Worm (Caenorhabditis elegans) whole organism, early embryonic: ENCODE data around the gene odr-10.

Experiments
- B0310.2 ChIP-seq: sonication (generic microtip); optimal IDR thresholded peaks from 2 replicates; lab custom pipeline; 2016; ENCODE audit warnings: mild to moderate bottlenecking, missing genetic modification characterization, missing compliant biosample characterization
- F13C5.2 ChIP-seq: sonication (generic microtip); optimal IDR thresholded peaks from 2 replicates; lab custom pipeline; 2017; ENCODE audit warnings: mild to moderate bottlenecking, missing genetic modification characterization, inconsistent platforms, missing compliant biosample characterization
- aly-1 ChIP-seq: sonication (generic microtip); optimal IDR thresholded peaks from 2 replicates; lab custom pipeline; 2016; ENCODE audit warnings: missing genetic modification characterization, missing compliant biosample characterization
- ama-1 ChIP-seq: fragments of 150-350 bp; optimal IDR thresholded peaks from 2 replicates; lab custom pipeline; 2014
- ceh-13 ChIP-seq: fragments of 200-800 bp; sonication (Bioruptor generic); optimal IDR thresholded peaks from 2 replicates; lab custom pipeline; 2018; ENCODE audit warnings: mild to moderate bottlenecking, missing genetic modification characterization, missing compliant biosample characterization
- ceh-36 ChIP-seq: sonication (generic microtip); optimal IDR thresholded peaks from 2 replicates; lab custom pipeline; 2016; ENCODE audit warnings: missing genetic modification characterization, inconsistent platforms, missing compliant biosample characterization
- ets-7 ChIP-seq: sonication (generic microtip); optimal IDR thresholded peaks from 2 replicates; lab custom pipeline; 2016; ENCODE audit warnings: missing genotype, missing genetic modification characterization, missing compliant biosample characterization
- flt-1 ChIP-seq: fragments of 200-800 bp; sonication (Bioruptor generic); IDR thresholded peaks from 2 replicates; pipeline ENCODE4 v1.3.6; 2022; ENCODE audit warnings: missing genetic modification characterization, missing compliant biosample characterization
- hmbx-1 ChIP-seq: sonication (generic microtip); optimal IDR thresholded peaks from 2 replicates; lab custom pipeline; 2016; ENCODE audit warnings: mild to moderate bottlenecking, missing genetic modification characterization, missing compliant biosample characterization
- hmg-4 ChIP-seq: fragments of 200-800 bp; sonication (Bioruptor generic); optimal IDR thresholded peaks from 2 replicates; lab custom pipeline; 2018; ENCODE audit warnings: mild to moderate bottlenecking, missing genetic modification characterization, missing compliant biosample characterization
- hnd-1 ChIP-seq: sonication (generic microtip); optimal IDR thresholded peaks from 2 replicates; lab custom pipeline; 2016; ENCODE audit warnings: missing genetic modification characterization, missing compliant biosample characterization
- pes-1 ChIP-seq: fragments of 200-800 bp; sonication (Bioruptor generic); IDR thresholded peaks from 2 replicates; pipeline ENCODE4 v1.3.6; 2022; ENCODE audit warnings: missing genetic modification reagents, missing genetic modification characterization, missing compliant biosample characterization
- scrt-1 ChIP-seq: fragments of 200-800 bp; sonication (Bioruptor generic); IDR thresholded peaks from 2 replicates; pipeline ENCODE4 v1.3.6; 2022; ENCODE audit warnings: missing genetic modification characterization, missing compliant biosample characterization
- sea-1 ChIP-seq: fragments of 200-800 bp; sonication (Bioruptor generic); conservative IDR thresholded peaks from 2 replicates; pipeline ENCODE4 v1.3.6; 2022; ENCODE audit warnings: missing genetic modification characterization, missing compliant biosample characterization
- tbx-11 ChIP-seq: fragments of 200-800 bp; sonication (Bioruptor generic); IDR thresholded peaks from 2 replicates; pipeline ENCODE4 v1.3.6; 2022; ENCODE audit warnings: missing genetic modification characterization, missing compliant biosample characterization
- tbx-37 ChIP-seq: fragments of 200-800 bp; sonication (Bioruptor generic); conservative IDR thresholded peaks from 2 replicates; pipeline ENCODE4 v1.3.6; 2022; ENCODE audit warnings: missing genetic modification reagents, missing genetic modification characterization, missing compliant biosample characterization
- tra-4 ChIP-seq: sonication (generic microtip); optimal IDR thresholded peaks from 2 replicates; lab custom pipeline; 2017; ENCODE audit warnings: missing genetic modification characterization, missing compliant biosample characterization

odr-10 gene

ce11 chrX:6863032-6863431 lies 2.7 kb downstream of the odr-10 start, which contains the start of gene nep-4:
TSS of gene nep-4 (minus strand) at chrX:6863424.
- TF ChIP-seq ama-1 (lab: Kevin White, UChicago), result no peak
- TF ChIP-seq flt-1 (GFP tag; lab: Robert Waterston, UW), result no peak
- TF ChIP-seq F13C5.2 (tag; lab: Kevin White, UChicago), result no peak
- TF ChIP-seq ets-7 (tag; lab: Kevin White, UChicago), result no peak
- TF ChIP-seq hmbx-1, result no peak
- TF ChIP-seq tbx-11 (GFP tag; lab: Robert Waterston, UW), result no peak
- TF ChIP-seq tbx-37 (GFP tag; lab: Robert Waterston, UW), result no peak
- TF ChIP-seq scrt-1 (GFP tag; lab: Robert Waterston, UW), result no peak

ce11 chrX:6861564-6861963 lies 4.2 kb downstream of the odr-10 start:
- TF ChIP-seq ceh-13 (GFP tag; lab: Kevin White, UChicago), result no peak
- TF ChIP-seq aly-1 (tag; lab: Kevin White, UChicago), result no peak
- no peak for TF ChIP-seq hmbx-1
- TF ChIP-seq tra-4, result no peak
- TF ChIP-seq hnd-1 (tag; lab: Kevin White, UChicago), result no peak
- TF ChIP-seq sea-1 (GFP tag; lab: Robert Waterston, UW), result no peak
- no peak for TF ChIP-seq ama-1 (lab: Kevin White, UChicago)
- no peak for TF ChIP-seq B0310.2
- no peak for TF ChIP-seq ceh-36 (tag; lab: Kevin White, UChicago)
- no peak for TF ChIP-seq hmg-4 (GFP tag; lab: Kevin White, UChicago)

ce11 chrX:6856793-6857192 lies 8.9 kb downstream of the odr-10 start:
- TF ChIP-seq ets-7 (tag; lab: Kevin White, UChicago), result no peak
- TF ChIP-seq aly-1 (tag; lab: Kevin White, UChicago), result no peak
- no peak for TF ChIP-seq ceh-13 (GFP tag; lab: Kevin White, UChicago)
- TF ChIP-seq hmbx-1, result no peak
- no peak for TF ChIP-seq pes-1
- no peak for TF ChIP-seq flt-1 (GFP tag; lab: Robert Waterston, UW)
- no peak for TF ChIP-seq tbx-11 (GFP tag; lab: Robert Waterston, UW)
- TF ChIP-seq ama-1 (lab: Kevin White, UChicago), result no peak
- no peak for TF ChIP-seq scrt-1 (GFP tag; lab: Robert Waterston, UW)
- TF ChIP-seq tbx-37 (GFP tag; lab: Robert Waterston, UW), result no peak
- no peak for TF ChIP-seq ceh-36 (tag; lab: Kevin White, UChicago)
- TF ChIP-seq hmg-4 (GFP tag; lab: Kevin White, UChicago), result no peak
- TF ChIP-seq tra-4, result no peak
- no peak for TF ChIP-seq B0310.2
- TF ChIP-seq sea-1 (GFP tag; lab: Robert Waterston, UW), result no peak
- no peak for TF ChIP-seq hnd-1 (tag; lab: Kevin White, UChicago)
- TF ChIP-seq F13C5.2 (tag; lab: Kevin White, UChicago), result no peak

ce11 chrX:6853318-6853717 lies 12.4 kb downstream of the odr-10 start, which contains the start of gene rig-3:
TSS of gene rig-3 (plus strand) at chrX:6853618.
- TF ChIP-seq hmbx-1 (no peak), hnd-1 (tag; lab: Kevin White, UChicago) (no peak), ceh-13 (GFP tag; lab: Kevin White, UChicago) (no peak), aly-1 (tag; lab: Kevin White, UChicago) (no peak), ets-7 (tag; lab: Kevin White, UChicago) (no peak), tbx-37 (GFP tag; lab: Robert Waterston, UW) (no peak), ama-1 (lab: Kevin White, UChicago) (no peak), B0310.2 (no peak), F13C5.2 (tag; lab: Kevin White, UChicago) (no peak), tbx-11 (GFP tag; lab: Robert Waterston, UW) (no peak), sea-1 (GFP tag; lab: Robert Waterston, UW) (no peak)

- TF ChIP-seq scrt-1 (GFP tag; lab: Robert Waterston, UW) (no peak), tbx-37 (GFP tag; lab: Robert Waterston, UW) (no peak), pes-1 (no peak), ceh-36 (tag; lab: Kevin White, UChicago) (no peak), hnd-1 (tag; lab: Kevin White, UChicago) (no peak), ceh-13 (GFP tag; lab: Kevin White, UChicago) (no peak), flt-1 (GFP tag; lab: Robert Waterston, UW) (no peak), ama-1 (lab: Kevin White, UChicago) (no peak), F13C5.2 (tag; lab: Kevin White, UChicago) (no peak), hmg-4 (GFP tag; lab: Kevin White, UChicago) (no peak)
Measured at ce11 chrX:6850412-6850811, 15.3 kb downstream of the odr-10 start.

- TF ChIP-seq ama-1 (lab: Kevin White, UChicago), result no peak
- TF ChIP-seq tra-4, result no peak
- no peak for TF ChIP-seq scrt-1 (GFP tag; lab: Robert Waterston, UW)
- TF ChIP-seq hnd-1 (tag; lab: Kevin White, UChicago), result no peak
- no peak for TF ChIP-seq ets-7 (tag; lab: Kevin White, UChicago)
- TF ChIP-seq F13C5.2 (tag; lab: Kevin White, UChicago), result no peak
- no peak for TF ChIP-seq flt-1 (GFP tag; lab: Robert Waterston, UW)
- TF ChIP-seq B0310.2, result no peak
- TF ChIP-seq tbx-11 (GFP tag; lab: Robert Waterston, UW), result no peak
- no peak for TF ChIP-seq hmg-4 (GFP tag; lab: Kevin White, UChicago)
- TF ChIP-seq aly-1 (tag; lab: Kevin White, UChicago), result no peak
- TF ChIP-seq hmbx-1, result no peak
- no peak for TF ChIP-seq ceh-13 (GFP tag; lab: Kevin White, UChicago)
- TF ChIP-seq tbx-37 (GFP tag; lab: Robert Waterston, UW), result no peak
- no peak for TF ChIP-seq ceh-36 (tag; lab: Kevin White, UChicago)
- TF ChIP-seq sea-1 (GFP tag; lab: Robert Waterston, UW), result no peak
- TF ChIP-seq pes-1, result no peak
Measured at ce11 chrX:6848596-6848995, 17.1 kb downstream of the odr-10 start.

- TF ChIP-seq aly-1 (tag; lab: Kevin White, UChicago) (no peak), B0310.2 (no peak), hmg-4 (GFP tag; lab: Kevin White, UChicago) (no peak), F13C5.2 (tag; lab: Kevin White, UChicago) (no peak), ets-7 (tag; lab: Kevin White, UChicago) (no peak), hnd-1 (tag; lab: Kevin White, UChicago) (no peak), tra-4 (no peak), tbx-11 (GFP tag; lab: Robert Waterston, UW) (no peak), ceh-36 (tag; lab: Kevin White, UChicago) (no peak), ama-1 (lab: Kevin White, UChicago) (no peak), tbx-37 (GFP tag; lab: Robert Waterston, UW) (no peak), pes-1 (no peak)
Measured at ce11 chrX:6845934-6846333, 19.8 kb downstream of the odr-10 start, which contains the start of gene C53B7.2. TSS of gene C53B7.2 (plus strand) at chrX:6846234.
